Worm (Caenorhabditis elegans) whole organism, early embryonic: ENCODE measurements around the gene mab-3.

Experiments
- B0310.2 ChIP-seq: sonication (generic microtip); optimal IDR thresholded peaks from 2 replicates; lab custom pipeline; 2016; ENCODE audit warnings: mild to moderate bottlenecking, missing genetic modification characterization, missing compliant biosample characterization
- F13C5.2 ChIP-seq: sonication (generic microtip); optimal IDR thresholded peaks from 2 replicates; lab custom pipeline; 2017; ENCODE audit warnings: mild to moderate bottlenecking, missing genetic modification characterization, inconsistent platforms, missing compliant biosample characterization
- aly-1 ChIP-seq: sonication (generic microtip); optimal IDR thresholded peaks from 2 replicates; lab custom pipeline; 2016; ENCODE audit warnings: missing genetic modification characterization, missing compliant biosample characterization
- ama-1 ChIP-seq: fragments of 150-350 bp; optimal IDR thresholded peaks from 2 replicates; lab custom pipeline; 2014
- ceh-13 ChIP-seq: fragments of 200-800 bp; sonication (Bioruptor generic); optimal IDR thresholded peaks from 2 replicates; lab custom pipeline; 2018; ENCODE audit warnings: mild to moderate bottlenecking, missing genetic modification characterization, missing compliant biosample characterization
- ceh-36 ChIP-seq: sonication (generic microtip); optimal IDR thresholded peaks from 2 replicates; lab custom pipeline; 2016; ENCODE audit warnings: missing genetic modification characterization, inconsistent platforms, missing compliant biosample characterization
- ets-7 ChIP-seq: sonication (generic microtip); optimal IDR thresholded peaks from 2 replicates; lab custom pipeline; 2016; ENCODE audit warnings: missing genotype, missing genetic modification characterization, missing compliant biosample characterization
- flt-1 ChIP-seq: fragments of 200-800 bp; sonication (Bioruptor generic); IDR thresholded peaks from 2 replicates; pipeline ENCODE4 v1.3.6; 2022; ENCODE audit warnings: missing genetic modification characterization, missing compliant biosample characterization
- hmbx-1 ChIP-seq: sonication (generic microtip); optimal IDR thresholded peaks from 2 replicates; lab custom pipeline; 2016; ENCODE audit warnings: mild to moderate bottlenecking, missing genetic modification characterization, missing compliant biosample characterization
- hmg-4 ChIP-seq: fragments of 200-800 bp; sonication (Bioruptor generic); optimal IDR thresholded peaks from 2 replicates; lab custom pipeline; 2018; ENCODE audit warnings: mild to moderate bottlenecking, missing genetic modification characterization, missing compliant biosample characterization
- hnd-1 ChIP-seq: sonication (generic microtip); optimal IDR thresholded peaks from 2 replicates; lab custom pipeline; 2016; ENCODE audit warnings: missing genetic modification characterization, missing compliant biosample characterization
- pes-1 ChIP-seq: fragments of 200-800 bp; sonication (Bioruptor generic); IDR thresholded peaks from 2 replicates; pipeline ENCODE4 v1.3.6; 2022; ENCODE audit warnings: missing genetic modification reagents, missing genetic modification characterization, missing compliant biosample characterization
- scrt-1 ChIP-seq: fragments of 200-800 bp; sonication (Bioruptor generic); IDR thresholded peaks from 2 replicates; pipeline ENCODE4 v1.3.6; 2022; ENCODE audit warnings: missing genetic modification characterization, missing compliant biosample characterization
- sea-1 ChIP-seq: fragments of 200-800 bp; sonication (Bioruptor generic); conservative IDR thresholded peaks from 2 replicates; pipeline ENCODE4 v1.3.6; 2022; ENCODE audit warnings: missing genetic modification characterization, missing compliant biosample characterization
- tbx-11 ChIP-seq: fragments of 200-800 bp; sonication (Bioruptor generic); IDR thresholded peaks from 2 replicates; pipeline ENCODE4 v1.3.6; 2022; ENCODE audit warnings: missing genetic modification characterization, missing compliant biosample characterization
- tbx-37 ChIP-seq: fragments of 200-800 bp; sonication (Bioruptor generic); conservative IDR thresholded peaks from 2 replicates; pipeline ENCODE4 v1.3.6; 2022; ENCODE audit warnings: missing genetic modification reagents, missing genetic modification characterization, missing compliant biosample characterization
- tra-4 ChIP-seq: sonication (generic microtip); optimal IDR thresholded peaks from 2 replicates; lab custom pipeline; 2017; ENCODE audit warnings: missing genetic modification characterization, missing compliant biosample characterization

The mab-3 gene

DNA sequence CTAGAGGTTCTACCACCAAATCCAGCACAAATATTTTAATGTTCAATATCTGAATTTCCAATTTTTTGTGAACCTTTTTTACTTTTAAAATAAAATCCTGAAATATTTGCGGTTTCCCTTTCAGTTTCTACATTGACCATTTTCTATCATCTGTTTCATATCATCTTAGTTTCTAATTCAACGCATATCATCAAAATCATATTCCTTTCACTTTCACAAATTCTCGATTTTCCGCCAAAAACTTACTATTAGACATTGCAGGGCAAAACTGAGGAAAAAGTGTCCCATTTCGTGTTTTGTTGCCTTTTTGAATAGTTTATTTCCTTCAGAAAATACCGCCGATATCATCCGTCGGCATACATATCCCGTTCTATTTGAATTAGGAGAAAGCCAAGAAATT, 6.9 kb upstream of the mab-3 start:
- no peak for TF ChIP-seq tbx-37 (GFP tag; lab: Robert Waterston, UW)
- TF ChIP-seq sea-1 (GFP tag; lab: Robert Waterston, UW): no peak
- no peak for TF ChIP-seq hmg-4 (GFP tag; lab: Kevin White, UChicago)
- no peak for TF ChIP-seq hmbx-1 (tag; lab: Kevin White, UChicago)
- no peak for TF ChIP-seq scrt-1 (GFP tag; lab: Robert Waterston, UW)
- TF ChIP-seq aly-1 (tag; lab: Kevin White, UChicago): no peak
- no peak for TF ChIP-seq tra-4 (tag; lab: Kevin White, UChicago)
- TF ChIP-seq F13C5.2 (tag; lab: Kevin White, UChicago): no peak
- no peak for TF ChIP-seq hnd-1 (tag; lab: Kevin White, UChicago)
- TF ChIP-seq pes-1 (GFP tag; lab: Robert Waterston, UW): no peak
- TF ChIP-seq ets-7: no peak
- TF ChIP-seq B0310.2 (tag; lab: Kevin White, UChicago): no peak
- no peak for TF ChIP-seq ceh-36
- no peak for TF ChIP-seq tbx-11 (GFP tag; lab: Robert Waterston, UW)
- TF ChIP-seq flt-1 (GFP tag; lab: Robert Waterston, UW): no peak
- no peak for TF ChIP-seq ceh-13 (GFP tag; lab: Kevin White, UChicago)
- TF ChIP-seq ama-1: no peak

DNA sequence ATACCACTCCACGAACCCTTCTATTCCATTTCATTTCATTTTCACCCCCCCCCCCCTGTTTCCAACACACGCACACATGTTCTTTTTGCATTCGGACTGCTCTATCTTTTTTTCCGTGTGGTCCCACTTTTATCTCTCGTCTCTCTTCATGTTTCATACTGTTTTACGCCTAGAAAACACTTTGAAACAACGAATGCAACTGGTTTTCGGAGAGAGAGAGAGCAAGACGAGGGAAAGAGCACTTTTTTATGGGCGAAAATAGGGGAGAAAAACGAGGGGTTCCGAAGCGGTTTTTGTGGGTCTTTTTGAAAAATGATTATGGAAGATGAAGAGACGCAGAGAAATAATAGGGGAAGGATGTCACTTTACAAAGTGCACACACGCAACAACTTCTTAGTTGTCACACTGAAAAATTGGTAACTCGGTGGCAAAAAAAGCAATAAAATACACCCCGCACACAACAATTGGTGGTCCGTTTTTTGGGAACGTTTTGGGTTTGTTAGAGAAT, 4.7 kb upstream of the mab-3 start:
- TF ChIP-seq hmg-4 (GFP tag; lab: Kevin White, UChicago) (no peak), pes-1 (GFP tag; lab: Robert Waterston, UW) (no peak), tbx-37 (GFP tag; lab: Robert Waterston, UW) (no peak), B0310.2 (tag; lab: Kevin White, UChicago) (no peak)

DNA sequence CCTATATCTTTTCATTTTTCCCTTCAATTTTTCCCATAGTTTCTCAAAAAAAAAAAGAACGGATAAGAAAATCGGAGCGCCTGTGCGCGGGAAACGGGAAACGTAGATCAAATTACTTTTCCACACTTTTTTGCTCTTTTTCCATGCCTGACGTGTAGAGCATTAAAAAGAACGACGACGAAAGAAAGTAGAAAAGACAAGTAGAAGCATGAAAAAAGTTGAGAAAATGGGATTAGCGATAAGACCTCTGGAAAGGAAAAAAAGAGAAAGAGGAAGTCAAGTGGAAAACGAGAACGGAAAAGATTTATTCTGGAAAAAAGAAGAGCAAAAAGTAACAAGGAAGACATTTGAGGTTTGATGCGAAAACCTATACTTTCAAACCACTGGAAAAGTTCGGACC, 3.4 kb upstream of the mab-3 start:
- TF ChIP-seq ceh-13 (GFP tag; lab: Kevin White, UChicago) (no peak), tbx-11 (GFP tag; lab: Robert Waterston, UW) (no peak), sea-1 (GFP tag; lab: Robert Waterston, UW) (no peak), ceh-36 (no peak), ets-7 (no peak), tra-4 (tag; lab: Kevin White, UChicago) (no peak), hmg-4 (GFP tag; lab: Kevin White, UChicago) (no peak), tbx-37 (GFP tag; lab: Robert Waterston, UW) (no peak), B0310.2 (tag; lab: Kevin White, UChicago) (no peak), F13C5.2 (tag; lab: Kevin White, UChicago) (no peak), aly-1 (tag; lab: Kevin White, UChicago) (no peak), pes-1 (GFP tag; lab: Robert Waterston, UW) (no peak)

DNA sequence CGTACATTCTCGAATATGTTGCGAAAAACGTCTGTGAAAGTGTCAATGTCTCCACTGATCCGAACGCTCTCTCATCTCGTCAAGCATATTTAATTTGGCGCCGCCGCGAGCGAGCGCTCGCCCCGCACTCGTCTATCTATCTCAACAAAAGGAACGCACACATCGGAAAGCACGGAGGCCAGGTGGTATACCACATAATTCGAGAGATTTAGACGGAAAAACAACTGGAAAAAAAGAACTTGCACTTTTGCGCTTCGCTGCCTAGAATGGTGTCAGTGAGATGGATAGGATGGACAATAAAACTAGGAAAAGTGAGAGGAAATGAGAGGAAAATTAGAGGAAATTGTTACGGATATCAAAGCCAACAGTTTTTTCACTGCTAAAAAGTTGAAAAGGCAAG, 2.7 kb upstream of the mab-3 start:
- no peak for TF ChIP-seq hnd-1 (tag; lab: Kevin White, UChicago)
- TF ChIP-seq ceh-13 (GFP tag; lab: Kevin White, UChicago): no peak
- TF ChIP-seq pes-1 (GFP tag; lab: Robert Waterston, UW): no peak
- no peak for TF ChIP-seq ets-7
- TF ChIP-seq F13C5.2 (tag; lab: Kevin White, UChicago): no peak
- no peak for TF ChIP-seq tbx-11 (GFP tag; lab: Robert Waterston, UW)
- TF ChIP-seq hmbx-1 (tag; lab: Kevin White, UChicago): no peak
- no peak for TF ChIP-seq tra-4 (tag; lab: Kevin White, UChicago)
- no peak for TF ChIP-seq B0310.2 (tag; lab: Kevin White, UChicago)
- no peak for TF ChIP-seq flt-1 (GFP tag; lab: Robert Waterston, UW)
- TF ChIP-seq ama-1: no peak

DNA sequence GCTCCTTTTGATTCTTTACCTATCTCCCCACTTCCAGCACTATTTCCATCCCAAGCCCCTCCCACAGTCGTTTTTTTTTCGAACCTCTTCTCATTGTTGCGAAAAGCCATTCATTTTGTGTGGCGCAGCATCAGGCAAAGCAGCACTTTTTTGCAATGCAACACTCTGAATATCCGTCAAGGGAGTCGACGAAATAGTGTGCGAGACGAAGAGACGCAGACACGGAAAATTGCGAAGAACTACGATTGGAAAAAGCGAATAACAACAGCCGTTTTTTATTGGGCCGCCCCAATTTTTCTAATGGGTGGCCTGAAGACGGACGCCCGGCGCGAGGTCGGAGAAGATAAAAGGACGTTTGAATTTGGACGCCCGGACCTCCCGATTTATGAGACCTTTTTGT, 2.1 kb upstream of the mab-3 start:
- no peak for TF ChIP-seq hmg-4 (GFP tag; lab: Kevin White, UChicago)

DNA sequence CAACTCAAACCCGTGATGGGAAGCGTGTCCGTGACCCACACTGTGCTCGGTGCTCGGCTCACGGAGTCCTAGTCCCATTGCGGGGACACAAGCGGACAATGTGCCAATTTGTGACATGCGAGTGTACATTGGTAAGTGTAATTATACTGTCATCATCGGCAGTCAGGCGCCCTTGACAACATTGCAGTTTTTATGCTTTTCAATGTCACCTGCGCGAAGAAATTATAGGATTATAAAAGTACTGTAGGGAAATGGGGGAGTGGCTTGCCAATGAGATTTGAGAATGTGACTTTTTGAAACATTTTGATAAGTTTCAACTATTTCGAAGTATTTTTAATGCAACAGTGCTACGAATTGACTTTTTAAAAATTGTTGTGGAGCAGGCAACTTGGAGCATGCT, 3.8 kb downstream of the mab-3 start:
- TF ChIP-seq pes-1 (GFP tag; lab: Robert Waterston, UW): no peak
- no peak for TF ChIP-seq ama-1
- TF ChIP-seq F13C5.2 (tag; lab: Kevin White, UChicago): no peak
- no peak for TF ChIP-seq tbx-11 (GFP tag; lab: Robert Waterston, UW)
- TF ChIP-seq hmbx-1 (tag; lab: Kevin White, UChicago): no peak
- no peak for TF ChIP-seq ets-7
- TF ChIP-seq flt-1 (GFP tag; lab: Robert Waterston, UW): no peak
- TF ChIP-seq tra-4 (tag; lab: Kevin White, UChicago): no peak
- TF ChIP-seq scrt-1 (GFP tag; lab: Robert Waterston, UW): no peak
- TF ChIP-seq ceh-13 (GFP tag; lab: Kevin White, UChicago): no peak
- no peak for TF ChIP-seq B0310.2 (tag; lab: Kevin White, UChicago)
- TF ChIP-seq ceh-36: no peak
- TF ChIP-seq hmg-4 (GFP tag; lab: Kevin White, UChicago): no peak
- TF ChIP-seq tbx-37 (GFP tag; lab: Robert Waterston, UW): no peak
- no peak for TF ChIP-seq aly-1 (tag; lab: Kevin White, UChicago)
- no peak for TF ChIP-seq hnd-1 (tag; lab: Kevin White, UChicago)

DNA sequence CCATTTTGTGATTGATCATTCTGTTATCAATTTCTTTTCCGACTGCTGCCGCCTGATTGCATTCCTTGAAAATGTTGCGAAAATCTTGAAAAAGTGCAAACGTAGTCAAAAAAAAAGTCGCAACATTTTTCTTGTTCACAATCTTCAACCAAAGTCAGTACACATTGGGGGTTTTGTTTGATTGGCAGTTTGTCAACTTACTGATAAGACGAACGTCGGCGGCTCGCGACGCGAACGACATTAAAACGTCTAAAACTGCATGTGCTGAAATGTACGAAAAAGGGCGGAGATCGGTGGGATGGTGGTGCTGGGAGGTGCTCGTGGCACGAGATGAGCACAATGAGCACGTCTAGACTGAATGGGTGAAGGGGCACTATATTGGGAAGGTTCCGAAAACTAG, 6.9 kb downstream of the mab-3 start:
- no peak for TF ChIP-seq tra-4 (tag; lab: Kevin White, UChicago)
- no peak for TF ChIP-seq ceh-13 (GFP tag; lab: Kevin White, UChicago)
- TF ChIP-seq flt-1 (GFP tag; lab: Robert Waterston, UW): no peak

DNA sequence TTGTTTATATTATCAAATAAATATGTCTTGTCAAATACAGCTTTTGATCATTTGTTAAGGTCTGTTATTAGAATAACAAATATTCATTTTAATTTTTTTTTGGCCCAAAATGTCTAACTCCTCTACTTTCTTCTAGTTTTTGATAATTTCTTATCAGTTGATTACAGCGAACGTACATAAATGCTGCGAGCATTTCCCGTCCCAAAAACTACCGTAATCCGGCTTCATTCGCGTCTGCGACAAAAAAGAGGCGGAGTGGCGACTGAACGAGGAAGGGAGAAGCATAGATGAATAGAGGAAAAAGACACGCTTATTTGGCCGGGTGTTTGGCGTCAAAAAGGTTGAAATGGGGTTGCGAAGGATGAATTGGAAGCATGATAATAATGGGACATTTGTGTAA, 8.6 kb downstream of the mab-3 start:
- TF ChIP-seq hmg-4 (GFP tag; lab: Kevin White, UChicago) (no peak), hmbx-1 (tag; lab: Kevin White, UChicago) (no peak), aly-1 (tag; lab: Kevin White, UChicago) (no peak), tbx-37 (GFP tag; lab: Robert Waterston, UW) (no peak), tra-4 (tag; lab: Kevin White, UChicago) (no peak), flt-1 (GFP tag; lab: Robert Waterston, UW) (no peak), tbx-11 (GFP tag; lab: Robert Waterston, UW) (no peak)
